Fruit fly (Drosophila melanogaster) whole organism, wandering third instar larva: ENCODE data around the gene klu.

ENCODE experiments used
- Abd-B ChIP-seq: fragments of >200 bp; optimal IDR thresholded peaks from 2 replicates; lab custom pipeline; 2017; ENCODE audit warnings: missing biosample characterization, missing genetic modification characterization
- HLH106 ChIP-seq: fragments of 200-800 bp; optimal IDR thresholded peaks from 3 replicates; lab custom pipeline; 2019; ENCODE audit warnings: missing biosample characterization, mild to moderate bottlenecking, missing genetic modification characterization, moderate library complexity
- Hnf4 ChIP-seq: fragments of 200-800 bp; sonication (Bioruptor generic); optimal IDR thresholded peaks from 2 replicates; lab custom pipeline; 2016; ENCODE audit warnings: missing biosample characterization, mild to moderate bottlenecking, missing genetic modification characterization
- OdsH ChIP-seq: fragments of 200-800 bp; sonication (Bioruptor generic); optimal IDR thresholded peaks from 2 replicates; lab custom pipeline; 2016; ENCODE audit warnings: missing biosample characterization, mild to moderate bottlenecking, missing genetic modification characterization
- Sp1 ChIP-seq: fragments of 200-800 bp; sonication (Bioruptor generic); optimal IDR thresholded peaks from 3 replicates; lab custom pipeline; 2019; ENCODE audit warnings: missing biosample characterization, mild to moderate bottlenecking, missing genetic modification characterization, moderate library complexity
- Vsx2 ChIP-seq: fragments of 200-300, 225-300 bp; sonication (Bioruptor generic); optimal IDR thresholded peaks from 2 replicates; lab custom pipeline; 2018; ENCODE audit warnings: missing biosample characterization, missing genetic modification characterization; ENCODE audit not compliant: partially characterized antibody
- foxo ChIP-seq, 2 experiments: fragments of 200-800 bp; sonication (Bioruptor generic); optimal IDR thresholded peaks; 2 replicates in 1 of 2; 3 replicates in 1 of 2; lab custom pipeline; 2016 to 2017; ENCODE audit warnings: missing biosample characterization in 2 of 2, missing genetic modification characterization in 2 of 2
- fru ChIP-seq: fragments of 200-800 bp; sonication (Bioruptor generic); optimal IDR thresholded peaks from 3 replicates; lab custom pipeline; 2016; ENCODE audit warnings: missing biosample characterization, mild to moderate bottlenecking, missing genetic modification characterization
- h ChIP-seq: fragments of 200-800 bp; sonication (Bioruptor generic); optimal IDR thresholded peaks from 3 replicates; lab custom pipeline; 2016; ENCODE audit warnings: missing biosample characterization, mild to moderate bottlenecking, missing genetic modification characterization
- psq ChIP-seq: fragments of 200-800 bp; sonication (Bioruptor generic); optimal IDR thresholded peaks from 3 replicates; lab custom pipeline; 2017; ENCODE audit warnings: missing biosample characterization, mild to moderate bottlenecking, missing genetic modification characterization, moderate library complexity
- rgr ChIP-seq: fragments of 200-800 bp; sonication (Bioruptor generic); optimal IDR thresholded peaks from 3 replicates; lab custom pipeline; 2016; ENCODE audit warnings: missing biosample characterization, mild to moderate bottlenecking, missing genetic modification characterization

klu gene

DNA sequence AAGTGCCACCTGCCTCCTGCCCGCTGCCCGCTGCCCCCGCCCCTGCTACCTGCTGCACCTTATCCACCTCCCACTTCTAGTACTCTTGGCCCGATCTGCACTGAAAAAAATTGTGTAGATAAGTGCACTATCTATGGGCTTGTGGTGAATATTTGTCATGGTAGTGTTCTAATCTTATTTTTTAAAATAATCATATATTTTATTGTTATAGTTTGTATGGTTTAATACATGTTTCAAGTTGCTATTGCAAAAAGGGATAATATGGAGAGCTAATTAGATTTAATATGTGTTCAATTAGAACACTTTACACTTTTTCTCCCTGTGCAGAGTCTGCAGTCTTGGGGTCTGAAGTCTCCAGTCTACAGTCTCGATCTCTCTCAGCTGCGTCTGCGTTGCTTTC, 77.6 kb downstream of the klu start:
- TF ChIP-seq fru (GFP tag; lab: Kevin White, UChicago) (peak; percentile 1), psq (peak; percentile 19), Abd-B (GFP tag; lab: Kevin White, UChicago) (no peak), rgr (GFP tag; lab: Kevin White, UChicago) (peak; percentile 23), foxo (GFP tag; optimal IDR thresholded peaks at IDR 0.05; lab: Kevin White, UChicago) (peak in 1 of 2 experiments; percentile 44), OdsH (peak; percentile 36), Vsx2 (GFP tag; lab: Kevin White, UChicago) (no peak), HLH106 (tag; lab: Kevin White, UChicago) (peak; percentile 32), Sp1 (GFP tag; lab: Kevin White, UChicago) (peak; percentile 12), Hnf4 (GFP tag; lab: Kevin White, UChicago) (no peak), h (GFP tag; lab: Kevin White, UChicago) (peak; percentile 15)
